Fruit fly (Drosophila melanogaster) whole organism, prepupa: Measurements from ENCODE around the gene CG33191.

Source experiments
- Blimp-1 ChIP-seq: fragments of 200-800 bp; sonication (Bioruptor generic); optimal IDR thresholded peaks from 3 replicates; lab custom pipeline; 2017; ENCODE audit warnings: missing biosample characterization, missing genetic modification characterization, mild to moderate bottlenecking, moderate library complexity, missing genetic modification reagents
- CG11762 ChIP-seq: fragments of 200-800 bp; sonication (Bioruptor generic); optimal IDR thresholded peaks from 3 replicates; lab custom pipeline; 2016; ENCODE audit warnings: missing biosample characterization, missing genetic modification characterization; ENCODE audit not compliant: insufficient read depth
- CG11902 ChIP-seq: fragments of 200-800 bp; sonication (Bioruptor generic); optimal IDR thresholded peaks from 3 replicates; lab custom pipeline; 2016; ENCODE audit warnings: missing biosample characterization, missing genetic modification characterization
- CG15336 ChIP-seq: fragments of 200-800 bp; sonication (Bioruptor generic); IDR thresholded peaks from 2 replicates; pipeline ENCODE4 v1.3.6; 2022; ENCODE audit warnings: missing biosample characterization, missing genetic modification characterization
- CG1621 ChIP-seq: fragments of 200-800 bp; sonication (Bioruptor generic); optimal IDR thresholded peaks from 3 replicates; lab custom pipeline; 2018; ENCODE audit warnings: missing biosample characterization, mild to moderate bottlenecking, missing genetic modification characterization
- CG16779 ChIP-seq: fragments of 200-800 bp; sonication (Bioruptor generic); optimal IDR thresholded peaks from 3 replicates; lab custom pipeline; 2017; ENCODE audit warnings: missing biosample characterization, mild to moderate bottlenecking, missing genetic modification characterization
- CG3032 ChIP-seq: fragments of 200-800 bp; optimal IDR thresholded peaks from 2 replicates; lab custom pipeline; 2019; ENCODE audit warnings: missing biosample characterization, mild to moderate bottlenecking, missing genetic modification characterization, moderate library complexity
- CG31627 ChIP-seq: fragments of 200-800 bp; sonication (Bioruptor generic); optimal IDR thresholded peaks from 3 replicates; lab custom pipeline; 2016; ENCODE audit warnings: missing biosample characterization, missing genetic modification characterization
- CG4318 ChIP-seq: fragments of 200-800 bp; sonication (Bioruptor generic); optimal IDR thresholded peaks from 3 replicates; lab custom pipeline; 2017; ENCODE audit warnings: missing biosample characterization, mild to moderate bottlenecking, missing genetic modification characterization
- CG6163 ChIP-seq: fragments of 200-800 bp; sonication (Bioruptor generic); IDR thresholded peaks from 3 replicates; pipeline ENCODE4 v1.3.6; 2022; ENCODE audit warnings: missing biosample characterization, missing genetic modification characterization
- CG6276 ChIP-seq: fragments of 200-800 bp; sonication (Bioruptor generic); optimal IDR thresholded peaks from 2 replicates; lab custom pipeline; 2017; ENCODE audit warnings: missing biosample characterization, mild to moderate bottlenecking, missing genetic modification characterization
- CG6808 ChIP-seq: fragments of 200-800 bp; sonication (Bioruptor generic); optimal IDR thresholded peaks from 3 replicates; lab custom pipeline; 2017; ENCODE audit warnings: missing biosample characterization, missing genetic modification characterization, mild to moderate bottlenecking, moderate library complexity, missing genetic modification reagents
- CG6854 ChIP-seq: fragments of 200-800 bp; sonication (Bioruptor generic); optimal IDR thresholded peaks from 2 replicates; lab custom pipeline; 2017; ENCODE audit warnings: missing biosample characterization, mild to moderate bottlenecking, missing genetic modification characterization
- CG7368 ChIP-seq: fragments of 200-800 bp; sonication (Bioruptor generic); optimal IDR thresholded peaks from 3 replicates; lab custom pipeline; 2016; ENCODE audit warnings: missing biosample characterization, missing genetic modification characterization
- CG8119 ChIP-seq: fragments of 200-800 bp; sonication (Bioruptor generic); IDR thresholded peaks from 3 replicates; pipeline ENCODE4 v1.3.6; 2022; ENCODE audit warnings: missing biosample characterization, missing genetic modification characterization
- CG8319 ChIP-seq: fragments of 200-800 bp; sonication (Bioruptor generic); optimal IDR thresholded peaks from 3 replicates; lab custom pipeline; 2016; ENCODE audit warnings: missing biosample characterization, missing genetic modification characterization
- CG9139 ChIP-seq: fragments of 200-800 bp; sonication (Bioruptor generic); optimal IDR thresholded peaks from 3 replicates; lab custom pipeline; 2017; ENCODE audit warnings: missing biosample characterization, mild to moderate bottlenecking, missing genetic modification characterization
- Eip78C ChIP-seq: fragments of 200-800 bp; sonication (Bioruptor generic); peaks from one replicate; lab custom pipeline; 2016; ENCODE audit warnings: missing biosample characterization, missing genetic modification characterization
- Eip93F ChIP-seq: fragments of 200-800 bp; sonication (Bioruptor generic); optimal IDR thresholded peaks from 2 replicates; lab custom pipeline; 2016; ENCODE audit warnings: missing biosample characterization, mild to moderate bottlenecking, missing genetic modification characterization
- Ets21C ChIP-seq: fragments of 200-800 bp; sonication (Bioruptor generic); optimal IDR thresholded peaks from 3 replicates; lab custom pipeline; 2016; ENCODE audit warnings: missing biosample characterization, missing genetic modification characterization
- Hr38 ChIP-seq: sonication (Bioruptor generic); optimal IDR thresholded peaks from 2 replicates; lab custom pipeline; 2016; ENCODE audit warnings: missing biosample characterization, missing genetic modification characterization
- Hr39 ChIP-seq: fragments of 200-800 bp; sonication (Bioruptor generic); optimal IDR thresholded peaks from 2 replicates; lab custom pipeline; 2016; ENCODE audit warnings: missing biosample characterization, missing genetic modification characterization
- Lpt ChIP-seq: fragments of 200-800 bp; sonication (Bioruptor generic); optimal IDR thresholded peaks from 3 replicates; lab custom pipeline; 2016; ENCODE audit warnings: missing biosample characterization, missing genetic modification characterization
- OdsH ChIP-seq: fragments of 200-800 bp; sonication (Bioruptor generic); optimal IDR thresholded peaks from 3 replicates; lab custom pipeline; 2016; ENCODE audit warnings: missing biosample characterization, missing genetic modification characterization
- Smox ChIP-seq: fragments of 200-800 bp; sonication (Bioruptor generic); optimal IDR thresholded peaks from 3 replicates; lab custom pipeline; 2016; ENCODE audit warnings: missing biosample characterization, missing genetic modification characterization
- Sox14 ChIP-seq: fragments of 200-800 bp; sonication (Bioruptor generic); optimal IDR thresholded peaks from 3 replicates; lab custom pipeline; 2016; ENCODE audit warnings: missing biosample characterization, missing genetic modification characterization
- acj6 ChIP-seq: fragments of 200-800 bp; sonication (Bioruptor generic); optimal IDR thresholded peaks from 3 replicates; lab custom pipeline; 2016; ENCODE audit warnings: missing biosample characterization, missing genetic modification characterization
- dac ChIP-seq: fragments of 200-800 bp; sonication (Bioruptor generic); optimal IDR thresholded peaks from 2 replicates; lab custom pipeline; 2017; ENCODE audit warnings: missing biosample characterization, mild to moderate bottlenecking, missing genetic modification characterization
- dsx ChIP-seq: fragments of 200-800 bp; optimal IDR thresholded peaks from 3 replicates; lab custom pipeline; 2019; ENCODE audit warnings: missing biosample characterization, mild to moderate bottlenecking, missing genetic modification characterization, moderate library complexity; ENCODE audit not compliant: poor library complexity, severe bottlenecking
- eg ChIP-seq: fragments of 200-800 bp; sonication (Bioruptor generic); IDR thresholded peaks from 3 replicates; pipeline ENCODE4 v1.3.6; 2022; ENCODE audit warnings: missing biosample characterization, missing genetic modification characterization
- esn ChIP-seq: fragments of 200-800 bp; sonication (Bioruptor generic); optimal IDR thresholded peaks from 2 replicates; lab custom pipeline; 2016; ENCODE audit warnings: missing biosample characterization, mild to moderate bottlenecking, missing genetic modification characterization, moderate library complexity
- fd59A ChIP-seq: fragments of 200-800 bp; sonication (Bioruptor generic); optimal IDR thresholded peaks from 2 replicates; lab custom pipeline; 2017; ENCODE audit warnings: missing biosample characterization, mild to moderate bottlenecking, missing genetic modification characterization, missing genetic modification reagents
- fkh ChIP-seq: fragments of 200-800 bp; sonication (Bioruptor generic); optimal IDR thresholded peaks from 3 replicates; lab custom pipeline; 2017; ENCODE audit warnings: missing biosample characterization, mild to moderate bottlenecking, missing genetic modification characterization, moderate library complexity
- net ChIP-seq: fragments of 200-800 bp; sonication (Bioruptor generic); optimal IDR thresholded peaks from 3 replicates; lab custom pipeline; 2016; ENCODE audit warnings: missing biosample characterization, missing genetic modification characterization
- ss ChIP-seq, 2 experiments: fragments of 200-800 bp; sonication (Bioruptor generic); optimal IDR thresholded peaks; 2 replicates in 1 of 2; 3 replicates in 1 of 2; lab custom pipeline; 2017 to 2018; ENCODE audit warnings: mild to moderate bottlenecking in 2 of 2, missing biosample characterization in 2 of 2, missing genetic modification characterization in 2 of 2, moderate library complexity in 1 of 2
- topi ChIP-seq: fragments of 200-800 bp; sonication (Bioruptor generic); optimal IDR thresholded peaks from 3 replicates; lab custom pipeline; 2016; ENCODE audit warnings: missing biosample characterization, missing genetic modification characterization
- vri ChIP-seq: fragments of 200-800 bp; sonication (Bioruptor generic); optimal IDR thresholded peaks from 3 replicates; lab custom pipeline; 2016; ENCODE audit warnings: missing biosample characterization, mild to moderate bottlenecking, missing genetic modification characterization

CG33191 gene

dm6 chr3R:8779823-8780222 lies at the start of gene CG33191:
CG33191 (minus strand) TSS chr3R:8779923.
- no peak for TF ChIP-seq dac (GFP tag; lab: Kevin White, UChicago)
- TF ChIP-seq CG1621 (tag; lab: Kevin White, UChicago) = no peak
- TF ChIP-seq dsx (GFP tag; lab: Kevin White, UChicago) = no peak
- TF ChIP-seq fd59A (GFP tag; lab: Kevin White, UChicago) = no peak
- no peak for TF ChIP-seq fkh
- TF ChIP-seq Hr39 (GFP tag; lab: Kevin White, UChicago) = no peak
- no peak for TF ChIP-seq CG16779 (tag; lab: Kevin White, UChicago)
- no peak for TF ChIP-seq Lpt (GFP tag; lab: Kevin White, UChicago)
- no peak for TF ChIP-seq CG6276 (GFP tag; lab: Kevin White, UChicago)
- TF ChIP-seq eg (GFP tag; lab: Robert Waterston, UW) = no peak
- TF ChIP-seq Smox (GFP tag; lab: Kevin White, UChicago) = no peak
- no peak for TF ChIP-seq CG4318 (GFP tag; lab: Kevin White, UChicago)
- no peak for TF ChIP-seq Ets21C (GFP tag; lab: Kevin White, UChicago)
- TF ChIP-seq CG7368 (GFP tag; lab: Kevin White, UChicago) = no peak
- TF ChIP-seq CG8319 (GFP tag; lab: Kevin White, UChicago) = no peak
- no peak for TF ChIP-seq esn (GFP tag; lab: Kevin White, UChicago)
- TF ChIP-seq topi = no peak
- no peak for TF ChIP-seq CG31627 (GFP tag; lab: Kevin White, UChicago)
- no peak for TF ChIP-seq CG15336
- TF ChIP-seq Eip78C (GFP tag; lab: Kevin White, UChicago) = no peak

dm6 chr3R:8823761-8824499 lies 44.2 kb upstream of the CG33191 start, which contains the start of the genes IscU and CG8379:
IscU (minus strand) TSS chr3R:8824177.
CG8379 (plus strand) TSS chr3R:8824411.
- TF ChIP-seq CG3032 (peak; percentile 13), ss (GFP tag; optimal IDR thresholded peaks at IDR 0.05; lab: Kevin White, UChicago) (peak in 1 of 2 experiments; percentile 5), CG11762 (no peak), Blimp-1 (no peak), acj6 (GFP tag; lab: Kevin White, UChicago) (no peak), CG6854 (GFP tag; lab: Kevin White, UChicago) (no peak), vri (GFP tag; lab: Kevin White, UChicago) (peak; percentile 94), CG11902 (GFP tag; lab: Kevin White, UChicago) (no peak), CG1621 (tag; lab: Kevin White, UChicago) (no peak), Eip93F (peak; percentile 12)

- TF ChIP-seq CG11902 (GFP tag; lab: Kevin White, UChicago) (no peak), CG6163 (GFP tag; lab: Robert Waterston, UW) (no peak), CG6854 (GFP tag; lab: Kevin White, UChicago) (no peak), net (no peak), CG6808 (no peak), CG8319 (GFP tag; lab: Kevin White, UChicago) (no peak), CG8119 (GFP tag; lab: Robert Waterston, UW) (no peak), OdsH (GFP tag; lab: Kevin White, UChicago) (no peak), CG9139 (no peak), Hr38 (GFP tag; lab: Kevin White, UChicago) (no peak), Sox14 (GFP tag; lab: Kevin White, UChicago) (no peak), CG6276 (GFP tag; lab: Kevin White, UChicago) (no peak)
These were observed 43.2 kb upstream of the CG33191 start for dm6 chr3R:8822919-8823318.
